Fruit fly (Drosophila melanogaster) whole organism, embryonic: Measurements from ENCODE around the gene foxo.

Source experiments
- ATbp ChIP-seq: fragments of 200-800 bp; sonication (Bioruptor generic); optimal IDR thresholded peaks from 2 replicates; lab custom pipeline; 2017; ENCODE audit warnings: missing biosample characterization, mild to moderate bottlenecking, missing genetic modification characterization, missing genetic modification reagents
- Awh ChIP-seq: fragments of 200-800 bp; sonication (Bioruptor generic); IDR thresholded peaks from 2 replicates; pipeline ENCODE4, ENCODE4 v1.3.6; 2022; ENCODE audit warnings: missing biosample characterization, missing genetic modification characterization
- CG10321 ChIP-seq: fragments of 200-800 bp; sonication (Bioruptor generic); IDR thresholded peaks from 2 replicates; pipeline ENCODE4 v1.3.6; 2022; ENCODE audit warnings: missing biosample characterization, missing genetic modification characterization
- CG11504 ChIP-seq: fragments of 200-800 bp; sonication (Bioruptor generic); optimal IDR thresholded peaks from 3 replicates; lab custom pipeline; 2019; ENCODE audit warnings: missing biosample characterization, mild to moderate bottlenecking, missing genetic modification characterization, moderate library complexity
- CG12104 ChIP-seq: fragments of 200-800 bp; sonication (Bioruptor generic); optimal IDR thresholded peaks from 3 replicates; lab custom pipeline; 2016; ENCODE audit warnings: missing biosample characterization, missing genetic modification characterization
- CG12299 ChIP-seq: fragments of 200-800 bp; sonication (Bioruptor generic); optimal IDR thresholded peaks from 2 replicates; lab custom pipeline; 2018; ENCODE audit warnings: missing biosample characterization, mild to moderate bottlenecking, missing genetic modification characterization
- CG13123 ChIP-seq: fragments of 200-800 bp; sonication (Bioruptor generic); optimal IDR thresholded peaks from 2 replicates; lab custom pipeline; 2016; ENCODE audit warnings: missing biosample characterization, missing genetic modification characterization
- CG17612 ChIP-seq: fragments of 200-800 bp; sonication (Bioruptor generic); IDR thresholded peaks from 2 replicates; pipeline ENCODE4 v1.3.6; 2022; ENCODE audit warnings: missing biosample characterization, missing genetic modification characterization
- CG2875 ChIP-seq: fragments of 200-800 bp; sonication (Bioruptor generic); optimal IDR thresholded peaks from 2 replicates; lab custom pipeline; 2017; ENCODE audit warnings: missing biosample characterization, mild to moderate bottlenecking, missing genetic modification characterization, missing genetic modification reagents
- CG30403 ChIP-seq: fragments of 200-800 bp; sonication (Bioruptor generic); optimal IDR thresholded peaks from 3 replicates; lab custom pipeline; 2016; ENCODE audit warnings: missing biosample characterization, missing genetic modification characterization
- CG31365 ChIP-seq: fragments of 200-800 bp; sonication (Bioruptor generic); optimal IDR thresholded peaks from 2 replicates; lab custom pipeline; 2018; ENCODE audit warnings: missing biosample characterization, mild to moderate bottlenecking, missing genetic modification characterization
- CG3163 ChIP-seq: fragments of 200-800 bp; sonication (Bioruptor generic); optimal IDR thresholded peaks from 3 replicates; lab custom pipeline; 2016; ENCODE audit warnings: missing biosample characterization, missing genetic modification characterization
- CG32767 ChIP-seq: fragments of 200-800 bp; sonication (Bioruptor generic); IDR thresholded peaks from 2 replicates; pipeline ENCODE4 v1.3.6; 2022; ENCODE audit warnings: missing biosample characterization, missing genetic modification characterization
- CG3726 ChIP-seq: fragments of 200-800 bp; sonication (Bioruptor generic); IDR thresholded peaks from 3 replicates; pipeline ENCODE4, ENCODE4 v1.3.6; 2022; ENCODE audit warnings: missing biosample characterization, missing genetic modification characterization
- CG6272 ChIP-seq: fragments of 200-800 bp; sonication (Bioruptor generic); IDR thresholded peaks from 2 replicates; pipeline ENCODE4 v1.3.6; 2022; ENCODE audit warnings: missing biosample characterization, missing genetic modification characterization
- CG7839 ChIP-seq: fragments of 200-800 bp; sonication (Bioruptor generic); optimal IDR thresholded peaks from 3 replicates; lab custom pipeline; 2018; ENCODE audit warnings: missing biosample characterization, mild to moderate bottlenecking, missing genetic modification characterization, moderate library complexity
- CG8765 ChIP-seq: fragments of 200-800 bp; sonication (Bioruptor generic); IDR thresholded peaks from 2 replicates; pipeline ENCODE4 v1.3.6; 2022; ENCODE audit warnings: missing biosample characterization, missing genetic modification characterization
- CG9932 ChIP-seq: fragments of 200-800 bp; sonication (Bioruptor generic); IDR thresholded peaks from 2 replicates; pipeline ENCODE4 v1.3.6; 2022; ENCODE audit warnings: missing biosample characterization, missing genetic modification characterization
- D ChIP-seq, 2 experiments: fragments of 200-800 bp in 1 of 2; fragments of >200 bp in 1 of 2; sonication (Bioruptor generic) in 1 of 2; optimal IDR thresholded peaks; 2 replicates in 1 of 2; 3 replicates in 1 of 2; lab custom pipeline; 2017; ENCODE audit warnings: mild to moderate bottlenecking in 1 of 2, missing biosample characterization in 1 of 2, missing genetic modification characterization in 1 of 2, missing genetic modification reagents in 1 of 2
- D19A ChIP-seq: fragments of 200-800 bp; optimal IDR thresholded peaks from 3 replicates; lab custom pipeline; 2019; ENCODE audit warnings: missing biosample characterization, mild to moderate bottlenecking, missing genetic modification characterization, moderate library complexity
- Ets97D ChIP-seq: fragments of 200-800 bp; sonication (Bioruptor generic); optimal IDR thresholded peaks from 3 replicates; lab custom pipeline; 2016; ENCODE audit warnings: missing biosample characterization, missing genetic modification characterization
- H15 ChIP-seq: fragments of 200-800 bp; sonication (Bioruptor generic); IDR thresholded peaks from 3 replicates; pipeline ENCODE4 v1.3.6; 2022; ENCODE audit warnings: missing biosample characterization, missing genetic modification characterization
- Hand ChIP-seq: fragments of 200-800 bp; sonication (Bioruptor generic); optimal IDR thresholded peaks from 2 replicates; lab custom pipeline; 2017; ENCODE audit warnings: mild to moderate bottlenecking, missing biosample characterization, missing genetic modification reagents, missing genetic modification characterization
- Hr3 ChIP-seq: fragments of 200-800 bp; sonication (Bioruptor generic); optimal IDR thresholded peaks from 3 replicates; lab custom pipeline; 2016; ENCODE audit warnings: missing biosample characterization, missing genetic modification characterization
- Lhr ChIP-seq: fragments of 200-800 bp; sonication (Bioruptor generic); optimal IDR thresholded peaks from 3 replicates; lab custom pipeline; 2017; ENCODE audit warnings: mild to moderate bottlenecking, missing biosample characterization, missing genetic modification reagents, missing genetic modification characterization
- Lpt ChIP-seq: fragments of >200 bp; optimal IDR thresholded peaks from 2 replicates; lab custom pipeline; 2018; ENCODE audit warnings: missing biosample characterization, missing genetic modification characterization
- NFAT ChIP-seq: fragments of 200-800 bp; sonication (Bioruptor generic); IDR thresholded peaks from 2 replicates; pipeline ENCODE4 v1.3.6; 2022; ENCODE audit warnings: missing biosample characterization, missing genetic modification characterization
- bowl ChIP-seq: fragments of 200-800 bp; sonication (Bioruptor generic); IDR thresholded peaks from 2 replicates; pipeline ENCODE4 v1.3.6; 2022; ENCODE audit warnings: missing biosample characterization, missing genetic modification characterization
- chinmo ChIP-seq: fragments of 200-800 bp; sonication (Bioruptor generic); IDR thresholded peaks from 4 replicates; pipeline ENCODE4 v1.3.6; 2022; ENCODE audit warnings: missing biosample characterization, missing genetic modification characterization; ENCODE audit not compliant: partially characterized antibody
- ems ChIP-seq: fragments of 200-800 bp; sonication (Bioruptor generic); optimal IDR thresholded peaks from 3 replicates; lab custom pipeline; 2016; ENCODE audit warnings: missing biosample characterization, missing genetic modification characterization
- esg ChIP-seq: fragments of 200-800 bp; sonication (Bioruptor generic); conservative IDR thresholded peaks from 2 replicates; pipeline ENCODE4 v1.3.6; 2022; ENCODE audit warnings: missing biosample characterization, missing genetic modification characterization
- gce ChIP-seq: fragments of 200-800 bp; sonication (Bioruptor generic); IDR thresholded peaks from 3 replicates; pipeline ENCODE4 v1.3.6; 2022; ENCODE audit warnings: missing biosample characterization, missing genetic modification characterization
- gsb-n ChIP-seq: fragments of 200-800 bp; sonication (Bioruptor generic); optimal IDR thresholded peaks from 3 replicates; lab custom pipeline; 2018; ENCODE audit warnings: missing biosample characterization, mild to moderate bottlenecking, missing genetic modification characterization
- hkb ChIP-seq, 2 experiments: fragments of 200-800 bp in 1 of 2; fragments of >200 bp in 1 of 2; sonication (Bioruptor generic) in 1 of 2; IDR thresholded peaks in 1 of 2; optimal IDR thresholded peaks in 1 of 2; 2 replicates each; pipeline versions ENCODE4 v1.3.6 to Lab custom; 2017 to 2022; ENCODE audit warnings: missing biosample characterization in 1 of 2, missing genetic modification characterization in 1 of 2
- inv ChIP-seq: fragments of 200-800 bp; sonication (Bioruptor generic); IDR thresholded peaks from 2 replicates; pipeline ENCODE4 v1.3.6; 2022; ENCODE audit warnings: missing biosample characterization, missing genetic modification characterization; ENCODE audit not compliant: partially characterized antibody
- oc ChIP-seq: fragments of 200-800 bp; sonication (Bioruptor generic); optimal IDR thresholded peaks from 2 replicates; lab custom pipeline; 2018; ENCODE audit warnings: missing biosample characterization, mild to moderate bottlenecking, missing genetic modification characterization, moderate library complexity
- pan ChIP-seq, 4 experiments: fragments of >200 bp in 3 of 4; fragments of 200-800 bp in 1 of 4; sonication (Bioruptor generic) in 1 of 4; optimal IDR thresholded peaks in 3 of 4; IDR thresholded peaks in 1 of 4; 2 replicates each; pipeline versions ENCODE4 v1.3.6 to Lab custom; 2017 to 2022; ENCODE audit warnings: missing biosample characterization in 2 of 4, missing genetic modification characterization in 2 of 4, mixed read lengths in 1 of 4
- phol ChIP-seq: fragments of 200-800 bp; sonication (Bioruptor generic); optimal IDR thresholded peaks from 3 replicates; lab custom pipeline; 2018; ENCODE audit warnings: missing biosample characterization, mild to moderate bottlenecking, missing genetic modification characterization, moderate library complexity
- psq ChIP-seq: fragments of 200-800 bp; sonication (Bioruptor generic); optimal IDR thresholded peaks from 2 replicates; lab custom pipeline; 2017; ENCODE audit warnings: missing biosample characterization, missing genetic modification characterization
- sd ChIP-seq: fragments of 200-800 bp; sonication (Bioruptor generic); optimal IDR thresholded peaks from 3 replicates; lab custom pipeline; 2018; ENCODE audit warnings: missing biosample characterization, mild to moderate bottlenecking, missing genetic modification characterization, moderate library complexity
- seq ChIP-seq: fragments of 200-800 bp; sonication (Bioruptor generic); IDR thresholded peaks from 2 replicates; pipeline ENCODE4 v1.3.6; 2022; ENCODE audit warnings: missing biosample characterization, missing genetic modification characterization
- ssp ChIP-seq: fragments of 200-800 bp; sonication (Bioruptor generic); IDR thresholded peaks from 2 replicates; pipeline ENCODE4 v1.3.6; 2022; ENCODE audit warnings: missing biosample characterization, missing genetic modification characterization
- stc ChIP-seq: fragments of 200-800 bp; sonication (Bioruptor generic); IDR thresholded peaks from 2 replicates; pipeline ENCODE4 v1.3.6; 2022; ENCODE audit warnings: missing biosample characterization, missing genetic modification characterization
- stwl ChIP-seq: fragments of 200-800 bp; sonication (Bioruptor generic); optimal IDR thresholded peaks from 3 replicates; lab custom pipeline; 2018; ENCODE audit warnings: missing biosample characterization, mild to moderate bottlenecking, missing genetic modification characterization, moderate library complexity
- tin ChIP-seq: fragments of 200-800 bp; sonication (Bioruptor generic); optimal IDR thresholded peaks from 3 replicates; lab custom pipeline; 2016; ENCODE audit warnings: missing biosample characterization, missing genetic modification characterization
- z ChIP-seq: fragments of 200-800 bp; sonication (Bioruptor generic); IDR thresholded peaks from 3 replicates; pipeline ENCODE4 v1.3.6; 2022; ENCODE audit warnings: missing biosample characterization, missing genetic modification characterization
- zen2 ChIP-seq: fragments of 200-800 bp; sonication (Bioruptor generic); IDR thresholded peaks from 3 replicates; pipeline ENCODE4 v1.3.6; 2022; ENCODE audit warnings: missing biosample characterization, missing genetic modification characterization; ENCODE audit not compliant: partially characterized antibody
- zf30C ChIP-seq: fragments of 200-800 bp; sonication (Bioruptor generic); optimal IDR thresholded peaks from 3 replicates; lab custom pipeline; 2018; ENCODE audit warnings: missing biosample characterization, mild to moderate bottlenecking, missing genetic modification characterization
- zfh2 ChIP-seq: fragments of 200-800 bp; sonication (Bioruptor generic); optimal IDR thresholded peaks from 2 replicates; lab custom pipeline; 2016; ENCODE audit warnings: missing biosample characterization, missing genetic modification characterization

The foxo gene

DNA sequence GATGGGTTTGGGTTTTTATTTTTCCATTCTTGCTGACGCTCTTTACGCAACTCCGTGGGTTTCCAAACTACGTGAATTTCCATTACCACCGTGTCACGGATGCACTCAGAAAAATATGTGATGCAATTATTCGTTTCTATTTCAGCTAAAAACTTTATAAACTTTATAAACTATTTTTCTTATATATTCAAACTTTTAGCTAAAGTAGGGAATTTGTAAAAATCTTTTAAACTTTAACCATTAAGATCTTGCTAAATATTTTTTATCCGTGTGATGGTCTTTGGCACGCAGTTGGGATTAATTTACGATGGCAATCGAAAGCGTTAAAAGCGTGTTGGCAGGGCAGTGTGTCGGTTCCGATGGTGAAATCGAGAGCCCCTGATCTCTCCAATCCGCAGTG is 38.7 kb downstream of the foxo start (continued):
- TF ChIP-seq zfh2 (GFP tag; lab: Kevin White, UChicago) (no peak), oc (no peak), stc (GFP tag; lab: Robert Waterston, UW) (peak; percentile 70), CG12104 (GFP tag; lab: Kevin White, UChicago) (peak; percentile 19), D19A (peak; percentile 42), CG31365 (tag; lab: Kevin White, UChicago) (no peak), hkb (optimal IDR thresholded peaks at IDR 0.05; lab: Kevin White, UChicago) (no peak), hkb (GFP tag; IDR thresholded peaks at IDR 0.05; lab: Robert Waterston, UW) (peak; percentile 70), CG8765 (GFP tag; lab: Robert Waterston, UW) (no peak), ems (no peak), pan (optimal IDR thresholded peaks at IDR 0.05; lab: Kevin White, UChicago) (no peak), pan (GFP tag; optimal IDR thresholded peaks at IDR 0.05 in 1 of 2, IDR thresholded peaks at IDR 0.05 in 1 of 2) (peak in 1 of 2 experiments; percentile 62), stwl (tag; lab: Kevin White, UChicago) (no peak), tin (GFP tag; lab: Kevin White, UChicago) (peak; percentile 22), gce (GFP tag; lab: Robert Waterston, UW) (no peak), zf30C (GFP tag; lab: Kevin White, UChicago) (no peak), seq (GFP tag; lab: Robert Waterston, UW) (peak; percentile 45; the same call in 1 of the 2 replicates), CG7839 (peak; percentile 54), CG32767 (no peak), chinmo (GFP tag; lab: Robert Waterston, UW) (no peak), Hr3 (no peak), CG30403 (peak; percentile 53), D (optimal IDR thresholded peaks at IDR 0.05; lab: Kevin White, UChicago) (no peak), D (GFP tag; optimal IDR thresholded peaks at IDR 0.05; lab: Kevin White, UChicago) (peak; percentile 34), Lpt (GFP tag; lab: Kevin White, UChicago) (no peak), inv (no peak), H15 (GFP tag; lab: Robert Waterston, UW) (0 out of 3 replicates have a peak, but pooled peaks have one; percentile 29), CG9932 (GFP tag; lab: Robert Waterston, UW) (no peak), CG13123 (GFP tag; lab: Kevin White, UChicago) (no peak), esg (GFP tag; lab: Robert Waterston, UW) (peak; percentile 41), Awh (GFP tag; lab: Robert Waterston, UW) (peak; percentile 55; the same call in 1 of the 2 replicates), Ets97D (GFP tag; lab: Kevin White, UChicago) (no peak), CG2875 (GFP tag; lab: Kevin White, UChicago) (no peak), CG3726 (GFP tag; lab: Robert Waterston, UW) (no peak), CG12299 (tag; lab: Kevin White, UChicago) (no peak), psq (GFP tag; lab: Kevin White, UChicago) (no peak), CG10321 (GFP tag; lab: Robert Waterston, UW) (no peak), CG3163 (GFP tag; lab: Kevin White, UChicago) (no peak), ATbp (GFP tag; lab: Kevin White, UChicago) (peak; percentile 64), phol (tag; lab: Kevin White, UChicago) (peak; percentile 61), zen2 (GFP tag; lab: Robert Waterston, UW) (no peak), gsb-n (tag; lab: Kevin White, UChicago) (peak; percentile 44), z (GFP tag; lab: Robert Waterston, UW) (no peak), NFAT (no peak), CG17612 (no peak), CG11504 (tag; lab: Kevin White, UChicago) (peak; percentile 81), Hand (GFP tag; lab: Kevin White, UChicago) (no peak), bowl (GFP tag; lab: Robert Waterston, UW) (no peak), CG6272 (GFP tag; lab: Robert Waterston, UW) (0 out of 2 replicates have a peak, but pooled peaks have one; percentile 23), sd (tag; lab: Kevin White, UChicago) (no peak), Lhr (GFP tag; lab: Kevin White, UChicago) (no peak), ssp (GFP tag; lab: Robert Waterston, UW) (peak; percentile 46; the same call in 1 of the 2 replicates)
